Worm (Caenorhabditis elegans) whole organism, L1 larva: ENCODE results near the gene exos-4.1.

Experiments used
- C04F5.9 ChIP-seq: sonication (generic microtip); optimal IDR thresholded peaks from 2 replicates; lab custom pipeline; 2016; ENCODE audit warnings: missing genetic modification characterization, missing compliant biosample characterization
- C16A3.4 ChIP-seq: fragments of 150-350 bp; optimal IDR thresholded peaks from 2 replicates; lab custom pipeline; 2014; ENCODE audit warnings: missing biosample characterization, missing genetic modification characterization
- C34B4.2 ChIP-seq: sonication (generic microtip); optimal IDR thresholded peaks from 2 replicates; lab custom pipeline; 2017; ENCODE audit warnings: mild to moderate bottlenecking, missing genetic modification characterization, missing compliant biosample characterization
- aha-1 ChIP-seq: fragments of 150-350 bp; optimal IDR thresholded peaks from 2 replicates; lab custom pipeline; 2014; ENCODE audit warnings: missing biosample characterization, missing genetic modification characterization
- alr-1 ChIP-seq: fragments of 200-800 bp; sonication (Bioruptor generic); optimal IDR thresholded peaks from 2 replicates; lab custom pipeline; 2018; ENCODE audit warnings: borderline replicate concordance, mild to moderate bottlenecking, missing genetic modification characterization, missing compliant biosample characterization
- aly-2 ChIP-seq: fragments of 150-350 bp; optimal IDR thresholded peaks from 2 replicates; lab custom pipeline; 2014; ENCODE audit warnings: missing biosample characterization, missing genetic modification characterization
- ama-1 ChIP-seq: fragments of 150-350 bp; optimal IDR thresholded peaks from 2 replicates; lab custom pipeline; 2014
- ceh-8 ChIP-seq: fragments of 200-800 bp; sonication (Bioruptor generic); optimal IDR thresholded peaks from 2 replicates; lab custom pipeline; 2018; ENCODE audit warnings: mild to moderate bottlenecking, missing genetic modification characterization, moderate library complexity, missing compliant biosample characterization
- ceh-82 ChIP-seq, 3 experiments: fragments of 150-350 bp in 1 of 3; sonication (generic microtip) in 2 of 3; optimal IDR thresholded peaks; 2 replicates each; lab custom pipeline; 2014 to 2017; ENCODE audit warnings: missing biosample characterization in 3 of 3, missing genetic modification characterization in 3 of 3
- ceh-90 ChIP-seq: sonication (generic microtip); optimal IDR thresholded peaks from 2 replicates; lab custom pipeline; 2016; ENCODE audit warnings: missing genetic modification characterization, missing compliant biosample characterization
- ces-1 ChIP-seq: fragments of 150-350 bp; optimal IDR thresholded peaks from 2 replicates; lab custom pipeline; 2014; ENCODE audit warnings: missing biosample characterization, missing genetic modification reagents, missing genetic modification characterization
- dpl-1 ChIP-seq, 3 experiments: fragments of 150-350 bp in 2 of 3; sonication (generic microtip) in 1 of 3; optimal IDR thresholded peaks; 2 replicates each; lab custom pipeline; 2014 to 2017; ENCODE audit warnings: missing biosample characterization in 3 of 3, missing genetic modification characterization in 3 of 3, missing genetic modification reagents in 3 of 3
- dsc-1 ChIP-seq: sonication (generic microtip); optimal IDR thresholded peaks from 2 replicates; lab custom pipeline; 2016; ENCODE audit warnings: mild to moderate bottlenecking, missing genetic modification characterization, missing compliant biosample characterization
- efl-1 ChIP-seq, 4 experiments: fragments of 150-350 bp; optimal IDR thresholded peaks in 3 of 4; peaks in 1 of 4; 1 replicate in 1 of 4; 2 replicates in 3 of 4; lab custom pipeline; 2014; ENCODE audit warnings: missing biosample characterization in 2 of 4, missing genetic modification characterization in 2 of 4, missing genetic modification reagents in 2 of 4
- efl-3 ChIP-seq: fragments of 200-800 bp; sonication (Bioruptor generic); optimal IDR thresholded peaks from 2 replicates; lab custom pipeline; 2018; ENCODE audit warnings: mild to moderate bottlenecking, missing genetic modification characterization, missing compliant biosample characterization
- egl-13 ChIP-seq: sonication (generic microtip); optimal IDR thresholded peaks from 2 replicates; lab custom pipeline; 2016; ENCODE audit warnings: missing genotype, missing genetic modification reagents, missing genetic modification characterization, missing compliant biosample characterization
- egl-27 ChIP-seq, 2 experiments: fragments of 150-350 bp in 1 of 2; sonication (generic microtip); optimal IDR thresholded peaks; 3 replicates each; lab custom pipeline; 2017 to 2018; ENCODE audit warnings: missing biosample characterization in 2 of 2, missing genetic modification characterization in 2 of 2, missing genetic modification reagents in 2 of 2
- fkh-8 ChIP-seq: sonication (generic microtip); optimal IDR thresholded peaks from 2 replicates; lab custom pipeline; 2016; ENCODE audit warnings: mild to moderate bottlenecking, missing genetic modification characterization, missing compliant biosample characterization
- fos-1 ChIP-seq: fragments of 150-350 bp; optimal IDR thresholded peaks from 2 replicates; lab custom pipeline; 2014; ENCODE audit warnings: missing biosample characterization, missing genetic modification characterization
- hlh-17 ChIP-seq: fragments of 200-800 bp; sonication (Bioruptor generic); optimal IDR thresholded peaks from 2 replicates; lab custom pipeline; 2018; ENCODE audit warnings: missing genetic modification characterization, mild to moderate bottlenecking, missing compliant biosample characterization, moderate library complexity, borderline replicate concordance
- irx-1 ChIP-seq: sonication (generic microtip); optimal IDR thresholded peaks from 2 replicates; lab custom pipeline; 2016; ENCODE audit warnings: missing genetic modification characterization, missing compliant biosample characterization
- jun-1 ChIP-seq: fragments of 150-350 bp; optimal IDR thresholded peaks from 2 replicates; lab custom pipeline; 2014; ENCODE audit warnings: missing biosample characterization, missing genetic modification reagents, missing genetic modification characterization
- lin-15B ChIP-seq: fragments of 150-350 bp; sonication (generic microtip); optimal IDR thresholded peaks from 3 replicates; lab custom pipeline; 2014; ENCODE audit warnings: missing biosample characterization, missing genetic modification characterization
- lin-35 ChIP-seq, 2 experiments: fragments of 150-350 bp; optimal IDR thresholded peaks; 2 replicates each; lab custom pipeline; 2014; ENCODE audit warnings: missing biosample characterization in 2 of 2, missing genetic modification characterization in 2 of 2, missing genetic modification reagents in 2 of 2
- lir-3 ChIP-seq: sonication (generic microtip); optimal IDR thresholded peaks from 2 replicates; lab custom pipeline; 2016; ENCODE audit warnings: mild to moderate bottlenecking, missing genetic modification characterization, moderate library complexity, missing compliant biosample characterization; ENCODE audit not compliant: poor library complexity
- lsy-2 ChIP-seq, 2 experiments: fragments of 150-350 bp; optimal IDR thresholded peaks; 2 replicates each; lab custom pipeline; 2014; ENCODE audit warnings: missing biosample characterization in 2 of 2, missing genetic modification characterization in 2 of 2
- mab-9 ChIP-seq: fragments of 200-800 bp; sonication (Bioruptor generic); IDR thresholded peaks from 2 replicates; pipeline ENCODE4 v1.3.6; 2022; ENCODE audit warnings: missing genetic modification reagents, missing genetic modification characterization, missing compliant biosample characterization
- mep-1 ChIP-seq: fragments of 150-350 bp; optimal IDR thresholded peaks from 2 replicates; lab custom pipeline; 2014; ENCODE audit warnings: missing biosample characterization, missing genetic modification characterization
- nhr-11 ChIP-seq: fragments of 150-350 bp; optimal IDR thresholded peaks from 2 replicates; lab custom pipeline; 2014; ENCODE audit warnings: missing biosample characterization, missing genetic modification characterization
- nhr-12 ChIP-seq: sonication (generic microtip); optimal IDR thresholded peaks from 2 replicates; lab custom pipeline; 2017; ENCODE audit warnings: missing biosample characterization, missing genetic modification characterization
- nhr-20 ChIP-seq: sonication (generic microtip); optimal IDR thresholded peaks from 2 replicates; lab custom pipeline; 2016; ENCODE audit warnings: mild to moderate bottlenecking, missing genetic modification characterization, missing compliant biosample characterization
- nhr-237 ChIP-seq: fragments of 150-350 bp; optimal IDR thresholded peaks from 2 replicates; lab custom pipeline; 2014; ENCODE audit warnings: missing biosample characterization, missing genetic modification characterization
- nhr-47 ChIP-seq: sonication (generic microtip); optimal IDR thresholded peaks from 2 replicates; lab custom pipeline; 2016; ENCODE audit warnings: mild to moderate bottlenecking, missing genetic modification characterization, moderate library complexity, missing compliant biosample characterization
- nhr-71 ChIP-seq: sonication (generic microtip); optimal IDR thresholded peaks from 2 replicates; lab custom pipeline; 2016; ENCODE audit warnings: mild to moderate bottlenecking, missing genetic modification characterization, moderate library complexity, missing compliant biosample characterization
- nhr-77 ChIP-seq: fragments of 150-350 bp; optimal IDR thresholded peaks from 2 replicates; lab custom pipeline; 2014; ENCODE audit warnings: missing biosample characterization, missing genetic modification characterization
- nhr-84 ChIP-seq: sonication (generic microtip); optimal IDR thresholded peaks from 2 replicates; lab custom pipeline; 2017; ENCODE audit warnings: missing biosample characterization, missing genetic modification characterization
- nhr-85 ChIP-seq: sonication (generic microtip); peaks from one replicate; lab custom pipeline; 2016; ENCODE audit warnings: missing genetic modification characterization, inconsistent platforms, missing compliant biosample characterization
- pqm-1 ChIP-seq: sonication (generic microtip); optimal IDR thresholded peaks from 3 replicates; lab custom pipeline; 2017; ENCODE audit warnings: missing biosample characterization, missing genetic modification characterization
- rnt-1 ChIP-seq: sonication (generic microtip); optimal IDR thresholded peaks from 2 replicates; lab custom pipeline; 2016; ENCODE audit warnings: mild to moderate bottlenecking, missing genetic modification characterization, moderate library complexity, missing compliant biosample characterization
- skn-1 ChIP-seq: fragments of 150-350 bp; optimal IDR thresholded peaks from 2 replicates; lab custom pipeline; 2014; ENCODE audit warnings: missing biosample characterization, missing genetic modification characterization
- snpc-4 ChIP-seq: fragments of 150-350 bp; optimal IDR thresholded peaks from 2 replicates; lab custom pipeline; 2014; ENCODE audit warnings: missing biosample characterization, missing genetic modification characterization
- sptf-1 ChIP-seq: fragments of 150-350 bp; optimal IDR thresholded peaks from 2 replicates; lab custom pipeline; 2014; ENCODE audit warnings: missing biosample characterization, missing genetic modification characterization
- sup-37 ChIP-seq: fragments of 200-800 bp; sonication (Bioruptor generic); optimal IDR thresholded peaks from 2 replicates; lab custom pipeline; 2018; ENCODE audit warnings: mild to moderate bottlenecking, missing genetic modification characterization, missing compliant biosample characterization
- swsn-7 ChIP-seq: sonication (generic microtip); optimal IDR thresholded peaks from 2 replicates; lab custom pipeline; 2016; ENCODE audit warnings: missing genetic modification characterization, missing compliant biosample characterization
- tbx-2 ChIP-seq: sonication (generic microtip); optimal IDR thresholded peaks from 2 replicates; lab custom pipeline; 2016; ENCODE audit warnings: missing genetic modification characterization, missing compliant biosample characterization
- tlp-1 ChIP-seq: fragments of 150-350 bp; optimal IDR thresholded peaks from 2 replicates; lab custom pipeline; 2014; ENCODE audit warnings: missing biosample characterization, missing genetic modification characterization
- unc-130 ChIP-seq: fragments of 150-350 bp; optimal IDR thresholded peaks from 2 replicates; lab custom pipeline; 2017; ENCODE audit warnings: missing biosample characterization, missing genetic modification characterization, inconsistent platforms
- unc-30 ChIP-seq: sonication (generic microtip); optimal IDR thresholded peaks from 2 replicates; lab custom pipeline; 2017; ENCODE audit warnings: missing biosample characterization, missing genetic modification characterization
- unc-62 ChIP-seq: fragments of 150-350 bp; optimal IDR thresholded peaks from 2 replicates; lab custom pipeline; 2014; ENCODE audit warnings: missing biosample characterization, missing genetic modification reagents, missing genetic modification characterization
- xbp-1 ChIP-seq: sonication (generic microtip); optimal IDR thresholded peaks from 2 replicates; lab custom pipeline; 2016; ENCODE audit warnings: missing genetic modification characterization, missing compliant biosample characterization
- zag-1 ChIP-seq: fragments of 150-350 bp; optimal IDR thresholded peaks from 2 replicates; lab custom pipeline; 2014; ENCODE audit warnings: missing biosample characterization, missing genetic modification characterization
- zip-4 ChIP-seq: fragments of 200-800 bp; sonication (Bioruptor generic); optimal IDR thresholded peaks from 2 replicates; lab custom pipeline; 2018; ENCODE audit warnings: mild to moderate bottlenecking, missing genetic modification characterization, moderate library complexity, missing compliant biosample characterization
- ztf-11 ChIP-seq, 2 experiments: sonication (generic microtip); optimal IDR thresholded peaks; 2 replicates each; lab custom pipeline; 2016 to 2017; ENCODE audit warnings: missing genetic modification characterization in 2 of 2, missing biosample characterization in 1 of 2, missing compliant biosample characterization in 1 of 2

The exos-4.1 gene

DNA sequence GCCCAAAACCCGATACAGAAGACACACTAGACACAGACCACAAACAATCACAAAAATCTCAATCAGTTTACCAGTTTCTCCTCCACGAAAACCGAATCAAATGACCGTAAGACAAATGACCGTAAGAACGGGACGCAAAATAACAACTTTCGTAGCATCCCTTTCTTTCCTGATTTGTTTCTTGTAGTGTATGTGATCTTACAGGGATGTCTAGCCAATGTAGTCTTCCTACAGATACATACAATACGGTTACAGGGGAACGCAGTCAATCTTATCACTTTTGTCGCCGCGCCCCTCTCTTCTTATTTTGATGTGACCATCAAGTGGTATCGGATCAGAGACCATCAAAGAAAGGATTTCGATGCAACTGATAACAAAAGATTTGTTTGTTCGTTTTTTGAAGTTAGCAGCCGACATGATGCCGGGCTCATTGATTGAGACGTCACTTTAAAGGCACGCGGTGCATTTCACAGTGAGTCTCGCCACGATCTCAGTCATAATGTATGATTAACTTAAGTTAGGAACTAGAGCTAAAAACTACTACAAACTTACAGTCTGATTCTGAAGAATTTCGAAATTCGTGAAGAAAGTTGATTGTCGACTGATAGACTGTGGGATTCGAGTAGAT, 23.1 kb upstream of the exos-4.1 start (continued):
- TF ChIP-seq efl-3 (GFP tag; lab: Kevin White, UChicago) (no peak), sptf-1 (tag; lab: Kevin White, UChicago) (no peak), sup-37 (no peak), ama-1 (lab: Kevin White, UChicago) (no peak), efl-1 (optimal IDR thresholded peaks at IDR 0.05; lab: Kevin White, UChicago) (no peak), efl-1 (GFP tag; optimal IDR thresholded peaks at IDR 0.05 in 1 of 2; lab: Kevin White, UChicago) (no peak), hlh-17 (no peak), lin-35 (GFP tag; optimal IDR thresholded peaks at IDR 0.05; lab: Kevin White, UChicago) (peak in 1 of 2 experiments; percentile 45), ceh-82 (tag; optimal IDR thresholded peaks at IDR 0.05; lab: Kevin White, UChicago) (no peak), mab-9 (GFP tag; lab: Robert Waterston, UW) (no peak), tlp-1 (tag; lab: Kevin White, UChicago) (no peak), nhr-77 (tag; lab: Kevin White, UChicago) (no peak), dsc-1 (tag; lab: Kevin White, UChicago) (no peak), nhr-84 (tag; lab: Kevin White, UChicago) (no peak), ceh-90 (tag; lab: Kevin White, UChicago) (no peak), aly-2 (tag; lab: Kevin White, UChicago) (no peak), ztf-11 (tag; optimal IDR thresholded peaks at IDR 0.05; lab: Kevin White, UChicago) (no peak), rnt-1 (no peak), C04F5.9 (tag; lab: Kevin White, UChicago) (no peak), mep-1 (no peak), zip-4 (GFP tag; lab: Kevin White, UChicago) (no peak), xbp-1 (tag; lab: Kevin White, UChicago) (no peak), unc-62 (no peak), fos-1 (tag; lab: Kevin White, UChicago) (no peak), egl-13 (tag; lab: Kevin White, UChicago) (no peak), nhr-237 (tag; lab: Kevin White, UChicago) (no peak), nhr-11 (no peak), irx-1 (tag; lab: Kevin White, UChicago) (no peak), nhr-12 (tag; lab: Kevin White, UChicago) (no peak), lir-3 (tag; lab: Kevin White, UChicago) (no peak), pqm-1 (tag; lab: Kevin White, UChicago) (no peak), ces-1 (GFP tag; lab: Kevin White, UChicago) (no peak), jun-1 (tag; lab: Kevin White, UChicago) (no peak), nhr-85 (tag; lab: Kevin White, UChicago) (peak; percentile 93), dpl-1 (GFP tag; optimal IDR thresholded peaks at IDR 0.05; lab: Kevin White, UChicago) (peak in 1 of 3 experiments; percentile 3), egl-27 (tag; optimal IDR thresholded peaks at IDR 0.05; lab: Kevin White, UChicago) (no peak), lsy-2 (tag; optimal IDR thresholded peaks at IDR 0.05; lab: Kevin White, UChicago) (no peak), nhr-47 (no peak), nhr-20 (peak; percentile 65), lin-15B (tag; lab: Kevin White, UChicago) (no peak), C34B4.2 (tag; lab: Kevin White, UChicago) (no peak), nhr-71 (peak; percentile 63), swsn-7 (no peak), aha-1 (no peak), zag-1 (tag; lab: Kevin White, UChicago) (no peak), alr-1 (tag; lab: Kevin White, UChicago) (no peak), tbx-2 (tag; lab: Kevin White, UChicago) (no peak), unc-30 (tag; lab: Kevin White, UChicago) (no peak), C16A3.4 (tag; lab: Kevin White, UChicago) (no peak), unc-130 (tag; lab: Kevin White, UChicago) (no peak), skn-1 (no peak), ceh-8 (GFP tag; lab: Kevin White, UChicago) (no peak), snpc-4 (tag; lab: Kevin White, UChicago) (no peak), fkh-8 (no peak)
